Fruit fly (Drosophila melanogaster) whole organism, prepupa: ENCODE measurements around the gene CG6931.

Experiments
- CG10631 ChIP-seq: fragments of 200-800 bp; sonication (Bioruptor generic); optimal IDR thresholded peaks from 2 replicates; lab custom pipeline; 2016; ENCODE audit warnings: missing biosample characterization, missing genetic modification characterization
- CG11294 ChIP-seq: fragments of 200-800 bp; sonication (Bioruptor generic); IDR thresholded peaks from 2 replicates; pipeline ENCODE4 v1.3.6; 2022; ENCODE audit warnings: missing biosample characterization, missing genetic modification characterization
- CG11762 ChIP-seq: fragments of 200-800 bp; sonication (Bioruptor generic); optimal IDR thresholded peaks from 3 replicates; lab custom pipeline; 2016; ENCODE audit warnings: missing biosample characterization, missing genetic modification characterization; ENCODE audit not compliant: insufficient read depth
- CG15336 ChIP-seq: fragments of 200-800 bp; sonication (Bioruptor generic); IDR thresholded peaks from 2 replicates; pipeline ENCODE4 v1.3.6; 2022; ENCODE audit warnings: missing biosample characterization, missing genetic modification characterization
- CG3032 ChIP-seq: fragments of 200-800 bp; optimal IDR thresholded peaks from 2 replicates; lab custom pipeline; 2019; ENCODE audit warnings: missing biosample characterization, mild to moderate bottlenecking, missing genetic modification characterization, moderate library complexity
- CG34406 ChIP-seq: fragments of 200-800 bp; sonication (Bioruptor generic); optimal IDR thresholded peaks from 3 replicates; lab custom pipeline; 2016; ENCODE audit warnings: missing biosample characterization, missing genetic modification characterization
- CG3919 ChIP-seq: fragments of 200-800 bp; sonication (Bioruptor generic); optimal IDR thresholded peaks from 3 replicates; lab custom pipeline; 2016; ENCODE audit warnings: missing biosample characterization, missing genetic modification characterization
- CG4318 ChIP-seq: fragments of 200-800 bp; sonication (Bioruptor generic); optimal IDR thresholded peaks from 3 replicates; lab custom pipeline; 2017; ENCODE audit warnings: missing biosample characterization, mild to moderate bottlenecking, missing genetic modification characterization
- CG6163 ChIP-seq: fragments of 200-800 bp; sonication (Bioruptor generic); IDR thresholded peaks from 3 replicates; pipeline ENCODE4 v1.3.6; 2022; ENCODE audit warnings: missing biosample characterization, missing genetic modification characterization
- CG6276 ChIP-seq: fragments of 200-800 bp; sonication (Bioruptor generic); optimal IDR thresholded peaks from 2 replicates; lab custom pipeline; 2017; ENCODE audit warnings: missing biosample characterization, mild to moderate bottlenecking, missing genetic modification characterization
- CG6808 ChIP-seq: fragments of 200-800 bp; sonication (Bioruptor generic); optimal IDR thresholded peaks from 3 replicates; lab custom pipeline; 2017; ENCODE audit warnings: missing biosample characterization, missing genetic modification characterization, mild to moderate bottlenecking, moderate library complexity, missing genetic modification reagents
- CG6854 ChIP-seq: fragments of 200-800 bp; sonication (Bioruptor generic); optimal IDR thresholded peaks from 2 replicates; lab custom pipeline; 2017; ENCODE audit warnings: missing biosample characterization, mild to moderate bottlenecking, missing genetic modification characterization
- CG7368 ChIP-seq: fragments of 200-800 bp; sonication (Bioruptor generic); optimal IDR thresholded peaks from 3 replicates; lab custom pipeline; 2016; ENCODE audit warnings: missing biosample characterization, missing genetic modification characterization
- CG8319 ChIP-seq: fragments of 200-800 bp; sonication (Bioruptor generic); optimal IDR thresholded peaks from 3 replicates; lab custom pipeline; 2016; ENCODE audit warnings: missing biosample characterization, missing genetic modification characterization
- CG9139 ChIP-seq: fragments of 200-800 bp; sonication (Bioruptor generic); optimal IDR thresholded peaks from 3 replicates; lab custom pipeline; 2017; ENCODE audit warnings: missing biosample characterization, mild to moderate bottlenecking, missing genetic modification characterization
- Eip75B ChIP-seq: fragments of 200-800 bp; sonication (Bioruptor generic); optimal IDR thresholded peaks from 3 replicates; lab custom pipeline; 2016; ENCODE audit warnings: missing biosample characterization, missing genetic modification characterization
- Eip78C ChIP-seq: fragments of 200-800 bp; sonication (Bioruptor generic); peaks from one replicate; lab custom pipeline; 2016; ENCODE audit warnings: missing biosample characterization, missing genetic modification characterization
- Eip93F ChIP-seq: fragments of 200-800 bp; sonication (Bioruptor generic); optimal IDR thresholded peaks from 2 replicates; lab custom pipeline; 2016; ENCODE audit warnings: missing biosample characterization, mild to moderate bottlenecking, missing genetic modification characterization
- Ets21C ChIP-seq: fragments of 200-800 bp; sonication (Bioruptor generic); optimal IDR thresholded peaks from 3 replicates; lab custom pipeline; 2016; ENCODE audit warnings: missing biosample characterization, missing genetic modification characterization
- Ets96B ChIP-seq: fragments of 200-800 bp; optimal IDR thresholded peaks from 2 replicates; lab custom pipeline; 2019; ENCODE audit warnings: missing biosample characterization, mild to moderate bottlenecking, missing genetic modification characterization, moderate library complexity
- Gug ChIP-seq: fragments of 200-800 bp; sonication (Bioruptor generic); IDR thresholded peaks from 2 replicates; pipeline ENCODE4 v1.3.6; 2022; ENCODE audit warnings: missing biosample characterization, missing genetic modification characterization
- Hr38 ChIP-seq: sonication (Bioruptor generic); optimal IDR thresholded peaks from 2 replicates; lab custom pipeline; 2016; ENCODE audit warnings: missing biosample characterization, missing genetic modification characterization
- Hr39 ChIP-seq: fragments of 200-800 bp; sonication (Bioruptor generic); optimal IDR thresholded peaks from 2 replicates; lab custom pipeline; 2016; ENCODE audit warnings: missing biosample characterization, missing genetic modification characterization
- Hr4 ChIP-seq: fragments of 200-800 bp; sonication (Bioruptor generic); optimal IDR thresholded peaks from 3 replicates; lab custom pipeline; 2016; ENCODE audit warnings: missing biosample characterization, missing genetic modification characterization
- Lpt ChIP-seq: fragments of 200-800 bp; sonication (Bioruptor generic); optimal IDR thresholded peaks from 3 replicates; lab custom pipeline; 2016; ENCODE audit warnings: missing biosample characterization, missing genetic modification characterization
- Met ChIP-seq: fragments of 200-800 bp; sonication (Bioruptor generic); optimal IDR thresholded peaks from 3 replicates; lab custom pipeline; 2016; ENCODE audit warnings: missing biosample characterization, missing genetic modification characterization
- Smox ChIP-seq: fragments of 200-800 bp; sonication (Bioruptor generic); optimal IDR thresholded peaks from 3 replicates; lab custom pipeline; 2016; ENCODE audit warnings: missing biosample characterization, missing genetic modification characterization
- Sox14 ChIP-seq: fragments of 200-800 bp; sonication (Bioruptor generic); optimal IDR thresholded peaks from 3 replicates; lab custom pipeline; 2016; ENCODE audit warnings: missing biosample characterization, missing genetic modification characterization
- Sox15 ChIP-seq: fragments of 200-800 bp; sonication (Bioruptor generic); optimal IDR thresholded peaks from 3 replicates; lab custom pipeline; 2016; ENCODE audit warnings: missing biosample characterization, missing genetic modification characterization
- achi ChIP-seq: fragments of 200-800 bp; sonication (Bioruptor generic); optimal IDR thresholded peaks from 3 replicates; lab custom pipeline; 2016; ENCODE audit warnings: missing biosample characterization, missing genetic modification characterization
- acj6 ChIP-seq: fragments of 200-800 bp; sonication (Bioruptor generic); optimal IDR thresholded peaks from 3 replicates; lab custom pipeline; 2016; ENCODE audit warnings: missing biosample characterization, missing genetic modification characterization
- cyc ChIP-seq: fragments of 200-800 bp; sonication (Bioruptor generic); optimal IDR thresholded peaks from 3 replicates; lab custom pipeline; 2016; ENCODE audit warnings: missing biosample characterization, missing genetic modification characterization
- dsx ChIP-seq: fragments of 200-800 bp; optimal IDR thresholded peaks from 3 replicates; lab custom pipeline; 2019; ENCODE audit warnings: missing biosample characterization, mild to moderate bottlenecking, missing genetic modification characterization, moderate library complexity; ENCODE audit not compliant: poor library complexity, severe bottlenecking
- eg ChIP-seq: fragments of 200-800 bp; sonication (Bioruptor generic); IDR thresholded peaks from 3 replicates; pipeline ENCODE4 v1.3.6; 2022; ENCODE audit warnings: missing biosample characterization, missing genetic modification characterization
- esn ChIP-seq: fragments of 200-800 bp; sonication (Bioruptor generic); optimal IDR thresholded peaks from 2 replicates; lab custom pipeline; 2016; ENCODE audit warnings: missing biosample characterization, mild to moderate bottlenecking, missing genetic modification characterization, moderate library complexity
- fd59A ChIP-seq: fragments of 200-800 bp; sonication (Bioruptor generic); optimal IDR thresholded peaks from 2 replicates; lab custom pipeline; 2017; ENCODE audit warnings: missing biosample characterization, mild to moderate bottlenecking, missing genetic modification characterization, missing genetic modification reagents
- fkh ChIP-seq: fragments of 200-800 bp; sonication (Bioruptor generic); optimal IDR thresholded peaks from 3 replicates; lab custom pipeline; 2017; ENCODE audit warnings: missing biosample characterization, mild to moderate bottlenecking, missing genetic modification characterization, moderate library complexity
- lz ChIP-seq: fragments of 200-800 bp; sonication (Bioruptor generic); optimal IDR thresholded peaks from 3 replicates; lab custom pipeline; 2016; ENCODE audit warnings: missing biosample characterization, missing genetic modification characterization
- net ChIP-seq: fragments of 200-800 bp; sonication (Bioruptor generic); optimal IDR thresholded peaks from 3 replicates; lab custom pipeline; 2016; ENCODE audit warnings: missing biosample characterization, missing genetic modification characterization
- pdm3 ChIP-seq: fragments of 200-800 bp; sonication (Bioruptor generic); optimal IDR thresholded peaks from 3 replicates; lab custom pipeline; 2016; ENCODE audit warnings: missing biosample characterization, missing genetic modification characterization
- salr ChIP-seq, 2 experiments: fragments of 200-800 bp; sonication (Bioruptor generic); optimal IDR thresholded peaks; 3 replicates each; lab custom pipeline; 2016 to 2018; ENCODE audit warnings: missing biosample characterization in 2 of 2, missing genetic modification characterization in 2 of 2, mild to moderate bottlenecking in 1 of 2
- spab ChIP-seq: fragments of 200-800 bp; sonication (Bioruptor generic); optimal IDR thresholded peaks from 2 replicates; lab custom pipeline; 2017; ENCODE audit warnings: missing biosample characterization, mild to moderate bottlenecking, missing genetic modification characterization, missing genetic modification reagents
- ss ChIP-seq, 2 experiments: fragments of 200-800 bp; sonication (Bioruptor generic); optimal IDR thresholded peaks; 2 replicates in 1 of 2; 3 replicates in 1 of 2; lab custom pipeline; 2017 to 2018; ENCODE audit warnings: mild to moderate bottlenecking in 2 of 2, missing biosample characterization in 2 of 2, missing genetic modification characterization in 2 of 2, moderate library complexity in 1 of 2
- topi ChIP-seq: fragments of 200-800 bp; sonication (Bioruptor generic); optimal IDR thresholded peaks from 3 replicates; lab custom pipeline; 2016; ENCODE audit warnings: missing biosample characterization, missing genetic modification characterization
- vri ChIP-seq: fragments of 200-800 bp; sonication (Bioruptor generic); optimal IDR thresholded peaks from 3 replicates; lab custom pipeline; 2016; ENCODE audit warnings: missing biosample characterization, mild to moderate bottlenecking, missing genetic modification characterization

The CG6931 gene

DNA sequence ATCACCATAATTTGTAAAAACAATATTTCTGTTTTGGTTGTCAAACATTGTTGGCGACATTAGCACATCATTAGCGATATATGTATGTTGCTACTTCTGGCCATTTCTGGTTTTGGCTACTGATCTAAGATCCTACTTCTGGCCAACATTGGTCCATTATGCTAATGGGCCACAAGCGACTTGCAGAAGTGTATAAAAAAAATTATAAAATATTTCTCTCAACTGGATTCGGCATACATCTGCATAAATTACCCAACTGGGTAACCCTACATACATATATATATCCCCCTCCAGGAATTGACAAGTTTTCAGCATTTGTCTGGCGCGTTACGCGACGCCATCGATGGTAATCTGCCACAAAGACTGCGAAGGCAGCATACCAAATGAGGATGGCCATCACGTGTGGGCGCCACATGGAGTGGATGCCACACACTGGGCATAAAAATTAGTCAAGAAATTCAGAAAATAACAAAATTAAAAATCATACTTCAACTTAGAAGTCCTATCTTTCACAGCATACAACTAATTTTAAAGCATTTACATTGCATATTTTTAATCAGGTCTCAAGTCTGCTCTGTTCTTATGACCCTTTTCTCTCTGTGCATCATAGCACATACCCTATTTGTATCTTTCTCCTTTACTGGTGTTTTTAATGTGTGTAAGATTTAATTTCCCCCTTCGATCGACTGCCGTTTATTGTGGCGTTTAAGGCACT, 47.1 kb downstream of the CG6931 start (continued):
- TF ChIP-seq Hr4 (GFP tag; lab: Kevin White, UChicago) = peak; percentile 27
- peak; percentile 28 for TF ChIP-seq pdm3 (GFP tag; lab: Kevin White, UChicago)
- peak; percentile 3 for TF ChIP-seq CG11762 (GFP tag; lab: Kevin White, UChicago)
- peak; percentile 71 for TF ChIP-seq Eip78C (GFP tag; lab: Kevin White, UChicago)
- TF ChIP-seq CG6163 (GFP tag; lab: Robert Waterston, UW) = peak; percentile 74

DNA sequence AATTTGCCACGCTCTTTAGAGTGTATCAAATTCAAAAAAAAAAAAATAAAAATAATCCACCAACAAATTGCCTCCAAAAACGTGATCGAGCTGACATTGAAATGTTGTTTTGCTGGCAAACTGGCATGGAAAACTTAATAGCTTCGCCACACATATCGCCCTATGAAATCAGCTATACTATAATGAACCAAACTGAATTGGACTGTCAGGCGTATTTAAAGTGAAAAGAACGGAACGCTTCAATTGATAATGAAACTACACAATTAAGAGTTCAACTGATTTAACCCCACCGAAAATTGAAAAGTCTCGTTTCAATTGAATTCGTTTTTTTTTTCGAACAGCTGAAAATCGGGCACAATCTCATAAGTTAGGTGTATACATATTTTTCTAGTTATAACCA, 48.5 kb downstream of the CG6931 start:
- no peak for TF ChIP-seq CG11294 (GFP tag; lab: Robert Waterston, UW)
- no peak for TF ChIP-seq CG6163 (GFP tag; lab: Robert Waterston, UW)
- no peak for TF ChIP-seq Sox14

dm6 chr3L:12040313-12040924, 49.9 kb downstream of the CG6931 start:
- TF ChIP-seq ss (GFP tag; optimal IDR thresholded peaks at IDR 0.05; lab: Kevin White, UChicago) = peak; percentile 78 to 79
- peak; percentile 25 for TF ChIP-seq esn (GFP tag; lab: Kevin White, UChicago)
- TF ChIP-seq Ets21C (GFP tag; lab: Kevin White, UChicago) = no peak
- no peak for TF ChIP-seq net (GFP tag; lab: Kevin White, UChicago)
- TF ChIP-seq Eip75B (GFP tag; lab: Kevin White, UChicago) = peak; percentile 48
- peak; percentile 38 for TF ChIP-seq achi (GFP tag; lab: Kevin White, UChicago)
- TF ChIP-seq CG11294 (GFP tag; lab: Robert Waterston, UW) = no peak
- TF ChIP-seq acj6 (GFP tag; lab: Kevin White, UChicago) = no peak
- no peak for TF ChIP-seq fd59A (GFP tag; lab: Kevin White, UChicago)
- no peak for TF ChIP-seq Hr39 (GFP tag; lab: Kevin White, UChicago)
- TF ChIP-seq Met (GFP tag; lab: Kevin White, UChicago) = no peak
- no peak for TF ChIP-seq CG3919
- TF ChIP-seq Ets96B = no peak
- TF ChIP-seq salr (GFP tag; optimal IDR thresholded peaks at IDR 0.05; lab: Kevin White, UChicago) = peak in 1 of 2 experiments; percentile 12
- no peak for TF ChIP-seq vri
- no peak for TF ChIP-seq lz (GFP tag; lab: Kevin White, UChicago)
- TF ChIP-seq CG8319 (GFP tag; lab: Kevin White, UChicago) = no peak
- TF ChIP-seq eg (GFP tag; lab: Robert Waterston, UW) = peak; percentile 19; the same call in 1 of the 3 replicates
- peak; percentile 63 for TF ChIP-seq Lpt (GFP tag; lab: Kevin White, UChicago)
- TF ChIP-seq CG10631 = no peak
- peak; percentile 42 for TF ChIP-seq CG6276 (GFP tag; lab: Kevin White, UChicago)
- TF ChIP-seq topi (GFP tag; lab: Kevin White, UChicago) = no peak
- peak; percentile 14 for TF ChIP-seq spab (GFP tag; lab: Kevin White, UChicago)
- peak; percentile 10 for TF ChIP-seq Hr4 (GFP tag; lab: Kevin White, UChicago)
- TF ChIP-seq CG9139 = peak; percentile 33
- no peak for TF ChIP-seq fkh (GFP tag; lab: Kevin White, UChicago)
- peak; percentile 25 for TF ChIP-seq CG7368 (GFP tag; lab: Kevin White, UChicago)
- peak; percentile 46; the same call in 1 of the 2 replicates for TF ChIP-seq CG15336 (GFP tag; lab: Robert Waterston, UW)
- peak; percentile 76 for TF ChIP-seq Sox14
- TF ChIP-seq Sox15 (GFP tag; lab: Kevin White, UChicago) = no peak
- no peak for TF ChIP-seq Eip93F (GFP tag; lab: Kevin White, UChicago)
- no peak for TF ChIP-seq Hr38
- TF ChIP-seq CG6163 (GFP tag; lab: Robert Waterston, UW) = peak; percentile 27; the same call in 1 of the 3 replicates
- peak; percentile 1 for TF ChIP-seq CG34406
- peak; percentile 49 for TF ChIP-seq Eip78C (GFP tag; lab: Kevin White, UChicago)
- peak; percentile 68 for TF ChIP-seq dsx (GFP tag; lab: Kevin White, UChicago)
- no peak for TF ChIP-seq CG4318 (GFP tag; lab: Kevin White, UChicago)
- no peak for TF ChIP-seq Smox (GFP tag; lab: Kevin White, UChicago)
- no peak for TF ChIP-seq cyc (GFP tag; lab: Kevin White, UChicago)
- peak; percentile 33 for TF ChIP-seq CG6854 (GFP tag; lab: Kevin White, UChicago)
- TF ChIP-seq CG6808 = peak; percentile 51
- no peak for TF ChIP-seq Gug (GFP tag; lab: Robert Waterston, UW)
- TF ChIP-seq CG3032 (tag; lab: Kevin White, UChicago) = no peak
